Fruit fly (Drosophila melanogaster): ENCODE results near the gene CG5681.

CG5681 gene

DNA sequence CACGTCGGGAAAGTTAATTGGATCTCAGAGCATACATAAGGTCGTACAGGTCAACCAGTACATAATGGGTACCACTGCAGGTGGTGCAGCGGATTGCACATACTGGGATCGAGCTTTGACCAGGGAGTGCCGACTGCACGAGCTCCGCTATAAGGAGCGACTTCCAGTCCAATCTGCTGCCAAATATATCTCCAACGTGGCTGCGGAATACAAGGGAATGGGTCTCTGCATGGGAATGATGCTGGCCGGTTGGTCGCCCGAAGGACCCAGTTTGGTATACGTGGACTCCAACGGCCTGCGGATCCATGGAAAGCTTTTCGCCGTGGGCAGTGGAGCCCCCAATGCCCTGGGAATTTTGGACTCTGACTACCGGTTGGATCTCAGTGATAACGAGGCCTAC lies 4.6 kb downstream of the CG5681 start (continued):
- TF ChIP-seq CG5180 (GFP tag; optimal IDR thresholded peaks at IDR 0.05), result no peak
- no peak for TF ChIP-seq ems (GFP tag; optimal IDR thresholded peaks at IDR 0.05)
- TF ChIP-seq Ets65A (GFP tag), result peak; percentile 65
- no peak for TF ChIP-seq CG2678 (tag; optimal IDR thresholded peaks at IDR 0.05)
- TF ChIP-seq sr (GFP tag; IDR thresholded peaks at IDR 0.05), result no peak
- 0 out of 3 replicates have a peak, but pooled peaks have one; percentile 11 for TF ChIP-seq CG11560 (tag; IDR thresholded peaks at IDR 0.05)
- peak; percentile 5; the same call in 1 of the 2 replicates for TF ChIP-seq ara (GFP tag; IDR thresholded peaks at IDR 0.05)

DNA sequence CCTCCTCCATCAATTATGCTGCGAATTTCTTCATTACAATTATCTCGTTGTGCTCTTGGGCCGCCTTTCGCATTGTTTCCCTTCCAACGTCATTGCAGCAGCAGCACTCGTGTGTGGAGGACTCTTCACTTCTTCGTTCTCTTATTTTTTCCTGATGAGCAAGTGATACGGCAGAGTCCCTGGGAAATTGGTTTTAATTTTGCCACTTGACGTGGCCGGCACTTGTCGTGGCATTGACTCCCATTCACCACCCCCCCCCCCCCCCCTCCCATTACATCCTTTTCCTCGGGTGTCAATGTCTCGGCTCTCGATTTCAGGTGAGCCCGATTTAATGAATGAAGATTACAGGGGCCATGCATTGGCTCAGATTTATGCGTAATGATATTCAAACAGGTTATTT lies 15.9 kb downstream of the CG5681 start:
- TF ChIP-seq Hr39 (optimal IDR thresholded peaks at IDR 0.05), result peak; percentile 60
- TF ChIP-seq CG2202 (tag; optimal IDR thresholded peaks at IDR 0.05), result no peak

dm6 chr2L:18003028-18003836 lies 17.0 kb downstream of the CG5681 start:
- TF ChIP-seq cg (GFP tag; optimal IDR thresholded peaks at IDR 0.05) (no peak), CG15269 (tag; optimal IDR thresholded peaks at IDR 0.05) (no peak), Hsf (GFP tag; optimal IDR thresholded peaks at IDR 0.05) (no peak), schlank (tag; optimal IDR thresholded peaks at IDR 0.05) (no peak), bsh (GFP tag; optimal IDR thresholded peaks at IDR 0.05) (peak in 1 of 2 experiments; percentile 19), CG6791 (GFP tag; IDR thresholded peaks at IDR 0.05; ENCODE audit: partially characterized antibody) (no peak), CG8924 (tag; optimal IDR thresholded peaks at IDR 0.05) (no peak), Drgx (GFP tag; IDR thresholded peaks at IDR 0.05) (peak; percentile 95), CG7745 (tag; optimal IDR thresholded peaks at IDR 0.05) (no peak), corto (GFP tag; optimal IDR thresholded peaks at IDR 0.05) (peak; percentile 37), CG9817 (tag; optimal IDR thresholded peaks at IDR 0.05) (no peak), CG6654 (GFP tag; optimal IDR thresholded peaks at IDR 0.05) (no peak), lbe (GFP tag; optimal IDR thresholded peaks at IDR 0.05) (peak; percentile 35), al (GFP tag; IDR thresholded peaks at IDR 0.05) (no peak), ci (GFP tag; IDR thresholded peaks at IDR 0.05) (no peak), CG2199 (GFP tag; IDR thresholded peaks at IDR 0.05) (no peak), CG18599 (GFP tag; optimal IDR thresholded peaks at IDR 0.05) (no peak)

dm6 chr2L:18005481-18005880 lies 19.3 kb downstream of the CG5681 start:
- TF ChIP-seq dmrt99B (tag; optimal IDR thresholded peaks at IDR 0.05), result peak; percentile 37
- TF ChIP-seq Drgx (GFP tag; IDR thresholded peaks at IDR 0.05), result peak; percentile 71
- TF ChIP-seq Oaz (GFP tag; IDR thresholded peaks at IDR 0.05), result 0 out of 2 replicates have a peak, but pooled peaks have one; percentile 5
- peak; percentile 25 for TF ChIP-seq Sox102F (GFP tag; optimal IDR thresholded peaks at IDR 0.05)
- TF ChIP-seq bsh (GFP tag; optimal IDR thresholded peaks at IDR 0.05), result peak in 1 of 2 experiments; percentile 67
- TF ChIP-seq CG11504 (tag; optimal IDR thresholded peaks at IDR 0.05), result peak; percentile 40
- TF ChIP-seq chn (GFP tag; optimal IDR thresholded peaks at IDR 0.05), result no peak
- no peak for TF ChIP-seq Asciz (GFP tag; optimal IDR thresholded peaks at IDR 0.05)
- TF ChIP-seq sens (GFP tag), result peak; percentile 76

DNA sequence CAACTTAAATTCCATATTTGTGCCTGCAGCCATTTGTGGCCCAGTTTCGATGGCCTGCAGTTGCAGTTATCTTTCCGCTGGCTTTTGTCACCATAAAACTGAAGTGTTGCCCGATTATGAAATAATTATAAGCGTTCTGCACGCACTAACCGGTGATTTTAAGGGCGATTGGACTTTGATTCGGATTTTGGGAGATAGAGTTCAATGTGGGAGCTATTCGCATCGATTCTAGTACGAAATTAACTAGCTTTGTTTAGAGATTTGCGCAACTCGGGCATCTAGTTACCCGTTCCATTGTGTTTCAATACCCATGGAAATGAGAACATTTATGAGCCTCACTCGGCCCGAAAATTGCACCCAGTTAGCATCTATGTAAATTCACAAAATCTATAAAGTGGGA lies 20.1 kb downstream of the CG5681 start, which contains the start of gene CG5693:
Gene CG5693, plus strand, starts transcription at position 301 of the 400 bp plus-strand sequence.
- TF ChIP-seq CG1603 (tag; optimal IDR thresholded peaks at IDR 0.05) (no peak), Poxn (GFP tag; IDR thresholded peaks at IDR 0.05) (no peak), Gug (GFP tag; IDR thresholded peaks at IDR 0.05) (no peak), CG15269 (tag; optimal IDR thresholded peaks at IDR 0.05) (no peak), NK7.1 (GFP tag; optimal IDR thresholded peaks at IDR 0.05) (no peak), gro (GFP tag; optimal IDR thresholded peaks at IDR 0.05) (no peak), twi (tag; optimal IDR thresholded peaks at IDR 0.05) (no peak), CG11696 (GFP tag; IDR thresholded peaks at IDR 0.05) (no peak), CG42726 (GFP tag; IDR thresholded peaks at IDR 0.05; ENCODE audit: partially characterized antibody) (no peak)
